Fruit fly (Drosophila melanogaster) whole organism, embryonic: ENCODE results near the gene Chchd2.
A peak's percentile ranks its signal among the peaks of the same experiment; 100 is the strongest.

ENCODE experiments used
- Aef1 ChIP-seq: fragments of 200-800 bp; sonication (Bioruptor generic); IDR thresholded peaks from 3 replicates; pipeline ENCODE4 v1.3.6; 2022; ENCODE audit warnings: missing biosample characterization, missing genetic modification characterization
- Awh ChIP-seq: fragments of 200-800 bp; sonication (Bioruptor generic); IDR thresholded peaks from 2 replicates; pipeline ENCODE4, ENCODE4 v1.3.6; 2022; ENCODE audit warnings: missing biosample characterization, missing genetic modification characterization
- Blimp-1 ChIP-seq: fragments of 200-800 bp; sonication (Bioruptor generic); optimal IDR thresholded peaks from 3 replicates; lab custom pipeline; 2018; ENCODE audit warnings: missing biosample characterization, missing genetic modification characterization, mild to moderate bottlenecking, moderate library complexity, missing genetic modification reagents
- CG10147 ChIP-seq: fragments of 200-800 bp; sonication (Bioruptor generic); optimal IDR thresholded peaks from 2 replicates; lab custom pipeline; 2019; ENCODE audit warnings: missing biosample characterization, mild to moderate bottlenecking, missing genetic modification characterization, moderate library complexity
- CG1024 ChIP-seq: fragments of 200-800 bp; sonication (Bioruptor generic); IDR thresholded peaks from 2 replicates; pipeline ENCODE4 v1.3.6; 2022; ENCODE audit warnings: missing biosample characterization, missing genetic modification characterization
- CG10979 ChIP-seq: fragments of 200-800 bp; sonication (Bioruptor generic); optimal IDR thresholded peaks from 2 replicates; lab custom pipeline; 2018; ENCODE audit warnings: missing biosample characterization, mild to moderate bottlenecking, missing genetic modification characterization, moderate library complexity
- CG12104 ChIP-seq: fragments of 200-800 bp; sonication (Bioruptor generic); optimal IDR thresholded peaks from 3 replicates; lab custom pipeline; 2016; ENCODE audit warnings: missing biosample characterization, missing genetic modification characterization
- CG12659 ChIP-seq: fragments of 200-800 bp; sonication (Bioruptor generic); optimal IDR thresholded peaks from 3 replicates; lab custom pipeline; 2017; ENCODE audit warnings: mild to moderate bottlenecking, missing biosample characterization, missing genetic modification reagents, missing genetic modification characterization
- CG12769 ChIP-seq: fragments of 200-800 bp; sonication (Bioruptor generic); optimal IDR thresholded peaks from 2 replicates; lab custom pipeline; 2019; ENCODE audit warnings: missing biosample characterization, mild to moderate bottlenecking, missing genetic modification characterization, moderate library complexity
- CG17385 ChIP-seq: fragments of 200-800 bp; sonication (Bioruptor generic); optimal IDR thresholded peaks from 3 replicates; lab custom pipeline; 2018; ENCODE audit warnings: missing biosample characterization, mild to moderate bottlenecking, missing genetic modification characterization
- CG17568 ChIP-seq: fragments of 200-800 bp; sonication (Bioruptor generic); optimal IDR thresholded peaks from 2 replicates; lab custom pipeline; 2018; ENCODE audit warnings: missing biosample characterization, mild to moderate bottlenecking, missing genetic modification characterization, moderate library complexity
- CG17802 ChIP-seq: fragments of 200-800 bp; sonication (Bioruptor generic); optimal IDR thresholded peaks from 2 replicates; lab custom pipeline; 2018; ENCODE audit warnings: missing biosample characterization, mild to moderate bottlenecking, missing genetic modification characterization, moderate library complexity
- CG18599 ChIP-seq: fragments of 200-800 bp; sonication (Bioruptor generic); optimal IDR thresholded peaks from 3 replicates; lab custom pipeline; 2017; ENCODE audit warnings: missing biosample characterization, missing genetic modification characterization, mild to moderate bottlenecking, moderate library complexity, missing genetic modification reagents
- CG2199 ChIP-seq: fragments of 200-800 bp; sonication (Bioruptor generic); IDR thresholded peaks from 3 replicates; pipeline ENCODE4 v1.3.6; 2022; ENCODE audit warnings: missing biosample characterization, missing genetic modification characterization
- CG2202 ChIP-seq: fragments of 200-800 bp; sonication (Bioruptor generic); optimal IDR thresholded peaks from 2 replicates; lab custom pipeline; 2018; ENCODE audit warnings: missing biosample characterization, mild to moderate bottlenecking, missing genetic modification characterization
- CG3281 ChIP-seq: fragments of 200-800 bp; sonication (Bioruptor generic); optimal IDR thresholded peaks from 3 replicates; lab custom pipeline; 2017; ENCODE audit warnings: missing biosample characterization, mild to moderate bottlenecking, missing genetic modification characterization
- CG33557 ChIP-seq: fragments of 200-800 bp; sonication (Bioruptor generic); optimal IDR thresholded peaks from 2 replicates; lab custom pipeline; 2019; ENCODE audit warnings: missing biosample characterization, mild to moderate bottlenecking, missing genetic modification characterization, moderate library complexity
- CG3838 ChIP-seq: fragments of 200-800 bp; sonication (Bioruptor generic); optimal IDR thresholded peaks from 3 replicates; lab custom pipeline; 2016; ENCODE audit warnings: missing biosample characterization, missing genetic modification characterization
- CG4360 ChIP-seq: fragments of 200-800 bp; sonication (Bioruptor generic); IDR thresholded peaks from 2 replicates; pipeline ENCODE4 v1.3.6; 2022; ENCODE audit warnings: missing biosample characterization, missing genetic modification characterization
- CG6272 ChIP-seq: fragments of 200-800 bp; sonication (Bioruptor generic); IDR thresholded peaks from 2 replicates; pipeline ENCODE4 v1.3.6; 2022; ENCODE audit warnings: missing biosample characterization, missing genetic modification characterization
- CG7839 ChIP-seq: fragments of 200-800 bp; sonication (Bioruptor generic); optimal IDR thresholded peaks from 3 replicates; lab custom pipeline; 2018; ENCODE audit warnings: missing biosample characterization, mild to moderate bottlenecking, missing genetic modification characterization, moderate library complexity
- CG7987 ChIP-seq: fragments of 200-800 bp; sonication (Bioruptor generic); optimal IDR thresholded peaks from 2 replicates; lab custom pipeline; 2018; ENCODE audit warnings: missing biosample characterization, mild to moderate bottlenecking, missing genetic modification characterization, moderate library complexity
- D19A ChIP-seq: fragments of 200-800 bp; optimal IDR thresholded peaks from 3 replicates; lab custom pipeline; 2019; ENCODE audit warnings: missing biosample characterization, mild to moderate bottlenecking, missing genetic modification characterization, moderate library complexity
- GATAe ChIP-seq: fragments of 200-800 bp; sonication (Bioruptor generic); conservative IDR thresholded peaks from 2 replicates; pipeline ENCODE4 v1.3.6; 2022; ENCODE audit warnings: missing biosample characterization, missing genetic modification characterization
- Opbp ChIP-seq: fragments of 200-800 bp; sonication (Bioruptor generic); IDR thresholded peaks from 3 replicates; pipeline ENCODE4 v1.3.6; 2022; ENCODE audit warnings: missing biosample characterization, missing genetic modification characterization; ENCODE audit not compliant: partially characterized antibody
- Pdp1 ChIP-seq, 2 experiments: fragments of 200-800 bp; sonication (Bioruptor generic); optimal IDR thresholded peaks; 3 replicates each; lab custom pipeline; 2016; ENCODE audit warnings: missing biosample characterization in 2 of 2, missing genetic modification characterization in 2 of 2, mild to moderate bottlenecking in 1 of 2, moderate library complexity in 1 of 2
- Sox102F ChIP-seq: fragments of 200-800 bp; sonication (Bioruptor generic); optimal IDR thresholded peaks from 2 replicates; lab custom pipeline; 2018; ENCODE audit warnings: missing biosample characterization, mild to moderate bottlenecking, missing genetic modification characterization, moderate library complexity
- Trl ChIP-seq, 3 experiments: fragments of >200 bp in 2 of 3; fragments of 200-800 bp in 1 of 3; sonication (Bioruptor generic) in 1 of 3; optimal IDR thresholded peaks; 2 replicates in 1 of 3; 3 replicates in 2 of 3; lab custom pipeline; 2016 to 2017; ENCODE audit warnings: missing biosample characterization in 1 of 3, missing genetic modification characterization in 1 of 3
- Xrp1 ChIP-seq: fragments of 200-800 bp; sonication (Bioruptor generic); IDR thresholded peaks from 2 replicates; pipeline ENCODE4 v1.3.6; 2022; ENCODE audit warnings: missing biosample characterization, missing genetic modification characterization
- abd-A ChIP-seq: fragments of 200-800 bp; sonication (Bioruptor generic); optimal IDR thresholded peaks from 3 replicates; lab custom pipeline; 2019; ENCODE audit warnings: missing biosample characterization, mild to moderate bottlenecking, missing genetic modification characterization, moderate library complexity
- az2 ChIP-seq: fragments of 200-800 bp; sonication (Bioruptor generic); optimal IDR thresholded peaks from 3 replicates; lab custom pipeline; 2016; ENCODE audit warnings: missing biosample characterization, missing genetic modification characterization
- cad ChIP-seq: fragments of >200 bp; optimal IDR thresholded peaks from 2 replicates; lab custom pipeline; 2017; ENCODE audit warnings: missing biosample characterization, missing genetic modification characterization
- cg ChIP-seq: fragments of 200-800 bp; sonication (Bioruptor generic); optimal IDR thresholded peaks from 3 replicates; lab custom pipeline; 2019; ENCODE audit warnings: missing biosample characterization, mild to moderate bottlenecking, missing genetic modification characterization, moderate library complexity
- chinmo ChIP-seq: fragments of 200-800 bp; sonication (Bioruptor generic); IDR thresholded peaks from 4 replicates; pipeline ENCODE4 v1.3.6; 2022; ENCODE audit warnings: missing biosample characterization, missing genetic modification characterization; ENCODE audit not compliant: partially characterized antibody
- crol ChIP-seq: fragments of 200-800 bp; sonication (Bioruptor generic); IDR thresholded peaks from 2 replicates; pipeline ENCODE4 v1.3.6; 2022; ENCODE audit warnings: missing biosample characterization, missing genetic modification characterization
- exex ChIP-seq: fragments of 200-800 bp; sonication (Bioruptor generic); optimal IDR thresholded peaks from 4 replicates; lab custom pipeline; 2018; ENCODE audit warnings: missing biosample characterization, mild to moderate bottlenecking, missing genetic modification characterization, moderate library complexity
- lab ChIP-seq: fragments of 200-800 bp; sonication (Bioruptor generic); optimal IDR thresholded peaks from 3 replicates; lab custom pipeline; 2017; ENCODE audit warnings: missing biosample characterization, missing genetic modification characterization, mild to moderate bottlenecking, moderate library complexity, missing genetic modification reagents
- mirr ChIP-seq: fragments of 200-800 bp; sonication (Bioruptor generic); optimal IDR thresholded peaks from 3 replicates; lab custom pipeline; 2018; ENCODE audit warnings: missing biosample characterization, mild to moderate bottlenecking, missing genetic modification characterization
- nau ChIP-seq: fragments of 200-800 bp; sonication (Bioruptor generic); optimal IDR thresholded peaks from 3 replicates; lab custom pipeline; 2017; ENCODE audit warnings: missing biosample characterization, mild to moderate bottlenecking, missing genetic modification characterization, missing genetic modification reagents
- pros ChIP-seq: fragments of 200-800 bp; sonication (Bioruptor generic); optimal IDR thresholded peaks from 3 replicates; lab custom pipeline; 2019; ENCODE audit warnings: missing biosample characterization, mild to moderate bottlenecking, missing genetic modification characterization, moderate library complexity
- sd ChIP-seq: fragments of 200-800 bp; sonication (Bioruptor generic); optimal IDR thresholded peaks from 3 replicates; lab custom pipeline; 2018; ENCODE audit warnings: missing biosample characterization, mild to moderate bottlenecking, missing genetic modification characterization, moderate library complexity
- sens ChIP-seq: fragments of 200-800 bp; sonication (Bioruptor generic); peaks from one replicate; lab custom pipeline; 2016; ENCODE audit warnings: missing biosample characterization, missing genetic modification characterization
- ssp ChIP-seq: fragments of 200-800 bp; sonication (Bioruptor generic); IDR thresholded peaks from 2 replicates; pipeline ENCODE4 v1.3.6; 2022; ENCODE audit warnings: missing biosample characterization, missing genetic modification characterization
- sug ChIP-seq: fragments of 200-800 bp; optimal IDR thresholded peaks from 2 replicates; lab custom pipeline; 2019; ENCODE audit warnings: missing biosample characterization, mild to moderate bottlenecking, missing genetic modification characterization, moderate library complexity
- tna ChIP-seq: fragments of 200-800 bp; sonication (Bioruptor generic); IDR thresholded peaks from 2 replicates; pipeline ENCODE4 v1.3.6; 2022; ENCODE audit warnings: missing biosample characterization, missing genetic modification characterization; ENCODE audit not compliant: partially characterized antibody
- tx ChIP-seq: fragments of 200-800 bp; sonication (Bioruptor generic); optimal IDR thresholded peaks from 2 replicates; lab custom pipeline; 2016; ENCODE audit warnings: missing biosample characterization, missing genetic modification characterization

The Chchd2 gene

dm6 chrX:17122425-17123094 lies 26.2 kb upstream of the Chchd2 start:
- TF ChIP-seq CG33557 = peak; percentile 6
- peak; percentile 29 for TF ChIP-seq mirr
- TF ChIP-seq chinmo (GFP tag; lab: Robert Waterston, UW) = 0 out of 4 replicates have a peak, but pooled peaks have one; percentile 43
- peak; percentile 29 for TF ChIP-seq CG12769 (tag; lab: Kevin White, UChicago)
- TF ChIP-seq Pdp1 (GFP tag; optimal IDR thresholded peaks at IDR 0.05; lab: Kevin White, UChicago) = peak in 1 of 2 experiments; percentile 74
- peak; percentile 64 for TF ChIP-seq pros (GFP tag; lab: Kevin White, UChicago)
- TF ChIP-seq cg (GFP tag; lab: Kevin White, UChicago) = peak; percentile 0
- peak; percentile 31 for TF ChIP-seq sens (GFP tag; lab: Kevin White, UChicago)
- TF ChIP-seq sd (tag; lab: Kevin White, UChicago) = peak; percentile 48
- peak; percentile 94 for TF ChIP-seq Blimp-1 (GFP tag; lab: Kevin White, UChicago)
- peak; percentile 46; the same call in 1 of the 2 replicates for TF ChIP-seq CG4360 (GFP tag; lab: Robert Waterston, UW)
- TF ChIP-seq Opbp (GFP tag; lab: Robert Waterston, UW) = no peak
- TF ChIP-seq Aef1 = 0 out of 3 replicates have a peak, but pooled peaks have one; percentile 22
- peak; percentile 49 for TF ChIP-seq sug
- no peak for TF ChIP-seq CG12659 (GFP tag; lab: Kevin White, UChicago)
- no peak for TF ChIP-seq CG7839
- peak; percentile 13 for TF ChIP-seq Sox102F (GFP tag; lab: Kevin White, UChicago)
- peak; percentile 69 for TF ChIP-seq GATAe
- peak; percentile 67 for TF ChIP-seq CG17385 (GFP tag; lab: Kevin White, UChicago)
- no peak for TF ChIP-seq CG7987 (GFP tag; lab: Kevin White, UChicago)
- peak; percentile 88 for TF ChIP-seq crol (GFP tag; lab: Robert Waterston, UW)
- TF ChIP-seq CG3838 (GFP tag; lab: Kevin White, UChicago) = no peak
- TF ChIP-seq lab (GFP tag; lab: Kevin White, UChicago) = peak; percentile 37
- TF ChIP-seq exex (tag; lab: Kevin White, UChicago) = peak; percentile 58
- peak; percentile 38; the same call in 1 of the 3 replicates for TF ChIP-seq CG2199 (GFP tag; lab: Robert Waterston, UW)
- no peak for TF ChIP-seq CG10147 (GFP tag; lab: Kevin White, UChicago)
- no peak for TF ChIP-seq az2 (GFP tag; lab: Kevin White, UChicago)
- TF ChIP-seq, all 482 proteins: peak for 20

dm6 chrX:17123545-17124203 lies 25.1 kb upstream of the Chchd2 start:
- TF ChIP-seq Trl (optimal IDR thresholded peaks at IDR 0.05; lab: Kevin White, UChicago) (no peak), Trl (GFP tag; optimal IDR thresholded peaks at IDR 0.05; lab: Kevin White, UChicago) (peak; percentile 10), CG17568 (GFP tag; lab: Kevin White, UChicago) (peak; percentile 32), CG2202 (tag; lab: Kevin White, UChicago) (peak; percentile 37), D19A (tag; lab: Kevin White, UChicago) (peak; percentile 63), CG10979 (tag; lab: Kevin White, UChicago) (peak; percentile 72), ssp (GFP tag; lab: Robert Waterston, UW) (0 out of 2 replicates have a peak, but pooled peaks have one; percentile 38), CG1024 (GFP tag; lab: Robert Waterston, UW) (peak; percentile 50; the same call in 1 of the 2 replicates), tna (GFP tag; lab: Robert Waterston, UW) (no peak), CG3281 (GFP tag; lab: Kevin White, UChicago) (peak; percentile 71), CG17802 (tag; lab: Kevin White, UChicago) (peak; percentile 20), cad (no peak), Xrp1 (GFP tag; lab: Robert Waterston, UW) (peak; percentile 79), Awh (peak; percentile 41; the same call in 1 of the 2 replicates), nau (peak; percentile 62), tx (GFP tag; lab: Kevin White, UChicago) (peak; percentile 23), abd-A (tag; lab: Kevin White, UChicago) (no peak), CG6272 (GFP tag; lab: Robert Waterston, UW) (peak; percentile 47; the same call in 1 of the 2 replicates), CG18599 (GFP tag; lab: Kevin White, UChicago) (peak; percentile 88), CG12104 (GFP tag; lab: Kevin White, UChicago) (peak; percentile 32)
